Worm (Caenorhabditis elegans) whole organism, L2 larva: ENCODE results near the gene F32D8.2.
A peak's percentile ranks its signal among the peaks of the same experiment; 100 is the strongest.

Experiments
- C34F6.9 ChIP-seq: fragments of 150-350 bp; optimal IDR thresholded peaks from 2 replicates; lab custom pipeline; 2014; ENCODE audit warnings: missing biosample characterization, missing genetic modification characterization
- F13H6.1 ChIP-seq: sonication (generic microtip); optimal IDR thresholded peaks from 2 replicates; lab custom pipeline; 2016; ENCODE audit warnings: missing genetic modification characterization, missing compliant biosample characterization
- R02D3.7 ChIP-seq: fragments of 150-350 bp; optimal IDR thresholded peaks from 2 replicates; lab custom pipeline; 2014; ENCODE audit warnings: missing biosample characterization, missing genetic modification characterization
- Y55F3AM.14 ChIP-seq: fragments of 200-800 bp; sonication (Bioruptor generic); optimal IDR thresholded peaks from 2 replicates; lab custom pipeline; 2018; ENCODE audit warnings: mild to moderate bottlenecking, missing genetic modification characterization, missing compliant biosample characterization
- ZK546.5 ChIP-seq: sonication (generic microtip); optimal IDR thresholded peaks from 2 replicates; lab custom pipeline; 2017; ENCODE audit warnings: missing biosample characterization, missing genetic modification characterization
- alr-1 ChIP-seq: fragments of 150-350 bp; optimal IDR thresholded peaks from 2 replicates; lab custom pipeline; 2014; ENCODE audit warnings: missing biosample characterization, missing genetic modification characterization
- aly-2 ChIP-seq: fragments of 150-350 bp; optimal IDR thresholded peaks from 2 replicates; lab custom pipeline; 2014; ENCODE audit warnings: missing biosample characterization, missing genetic modification characterization
- blmp-1 ChIP-seq: sonication (generic microtip); optimal IDR thresholded peaks from 2 replicates; lab custom pipeline; 2017; ENCODE audit warnings: missing genetic modification characterization, mild to moderate bottlenecking, missing compliant biosample characterization, antibody characterized with exemption, moderate library complexity; ENCODE audit not compliant: insufficient read depth
- ceh-16 ChIP-seq: fragments of 150-350 bp; optimal IDR thresholded peaks from 2 replicates; lab custom pipeline; 2014; ENCODE audit warnings: missing biosample characterization, missing genetic modification characterization
- ceh-82 ChIP-seq: fragments of 150-350 bp; optimal IDR thresholded peaks from 2 replicates; lab custom pipeline; 2014; ENCODE audit warnings: missing biosample characterization, missing genetic modification characterization
- crh-2 ChIP-seq: sonication (generic microtip); optimal IDR thresholded peaks from 2 replicates; lab custom pipeline; 2017; ENCODE audit warnings: missing biosample characterization, missing genetic modification characterization
- dmd-4 ChIP-seq: sonication (generic microtip); optimal IDR thresholded peaks from 2 replicates; lab custom pipeline; 2017; ENCODE audit warnings: missing biosample characterization, missing genetic modification characterization
- egl-27 ChIP-seq: sonication (generic microtip); optimal IDR thresholded peaks from 3 replicates; lab custom pipeline; 2017; ENCODE audit warnings: missing biosample characterization, missing genetic modification reagents, missing genetic modification characterization
- elt-3 ChIP-seq: sonication (generic microtip); optimal IDR thresholded peaks from 2 replicates; lab custom pipeline; 2017; ENCODE audit warnings: missing biosample characterization, missing genetic modification characterization
- fos-1 ChIP-seq: fragments of 150-350 bp; optimal IDR thresholded peaks from 2 replicates; lab custom pipeline; 2014; ENCODE audit warnings: missing biosample characterization, missing genetic modification characterization
- gmeb-1 ChIP-seq: fragments of 150-350 bp; optimal IDR thresholded peaks from 2 replicates; lab custom pipeline; 2014; ENCODE audit warnings: missing biosample characterization, missing genetic modification characterization
- lin-11 ChIP-seq: fragments of 150-350 bp; sonication (generic microtip); optimal IDR thresholded peaks from 2 replicates; lab custom pipeline; 2014; ENCODE audit warnings: missing biosample characterization, missing genetic modification characterization, inconsistent platforms, mixed read lengths
- lin-13 ChIP-seq: fragments of 150-350 bp; optimal IDR thresholded peaks from 2 replicates; lab custom pipeline; 2014; ENCODE audit warnings: missing biosample characterization, missing genetic modification reagents, missing genetic modification characterization
- lin-39 ChIP-seq: fragments of 150-350 bp; optimal IDR thresholded peaks from 2 replicates; lab custom pipeline; 2014; ENCODE audit warnings: missing biosample characterization, missing genetic modification reagents, missing genetic modification characterization
- lsy-2 ChIP-seq, 2 experiments: fragments of 150-350 bp in 1 of 2; sonication (generic microtip) in 1 of 2; optimal IDR thresholded peaks; 2 replicates each; lab custom pipeline; 2014 to 2017; ENCODE audit warnings: missing biosample characterization in 2 of 2, missing genetic modification characterization in 2 of 2
- mab-5 ChIP-seq: fragments of 150-350 bp; optimal IDR thresholded peaks from 2 replicates; lab custom pipeline; 2014; ENCODE audit warnings: missing biosample characterization, missing genetic modification characterization
- mdl-1 ChIP-seq, 2 experiments: fragments of 150-350 bp in 1 of 2; sonication (generic microtip) in 1 of 2; optimal IDR thresholded peaks; 2 replicates each; lab custom pipeline; 2017; ENCODE audit warnings: missing biosample characterization in 2 of 2, missing genetic modification characterization in 2 of 2
- nhr-10 ChIP-seq: sonication (generic microtip); optimal IDR thresholded peaks from 2 replicates; lab custom pipeline; 2017; ENCODE audit warnings: missing biosample characterization, missing genetic modification characterization
- nhr-12 ChIP-seq: fragments of 150-350 bp; optimal IDR thresholded peaks from 2 replicates; lab custom pipeline; 2014; ENCODE audit warnings: missing biosample characterization, missing genetic modification characterization
- nhr-129 ChIP-seq: fragments of 150-350 bp; optimal IDR thresholded peaks from 2 replicates; lab custom pipeline; 2014; ENCODE audit warnings: missing biosample characterization, missing genetic modification characterization
- nhr-21 ChIP-seq: fragments of 150-350 bp; optimal IDR thresholded peaks from 2 replicates; lab custom pipeline; 2014; ENCODE audit warnings: missing biosample characterization, missing genetic modification characterization
- nhr-23 ChIP-seq: fragments of 150-350 bp; optimal IDR thresholded peaks from 2 replicates; lab custom pipeline; 2014; ENCODE audit warnings: missing biosample characterization, missing genetic modification reagents, missing genetic modification characterization
- nhr-25 ChIP-seq: fragments of 150-350 bp; sonication (generic microtip); optimal IDR thresholded peaks from 3 replicates; lab custom pipeline; 2014; ENCODE audit warnings: missing biosample characterization, missing genetic modification characterization
- nhr-6 ChIP-seq: fragments of 150-350 bp; optimal IDR thresholded peaks from 2 replicates; lab custom pipeline; 2014; ENCODE audit warnings: missing biosample characterization, missing genetic modification characterization
- nhr-77 ChIP-seq: fragments of 150-350 bp; optimal IDR thresholded peaks from 2 replicates; lab custom pipeline; 2014; ENCODE audit warnings: missing biosample characterization, missing genetic modification characterization
- peb-1 ChIP-seq: fragments of 150-350 bp; optimal IDR thresholded peaks from 2 replicates; lab custom pipeline; 2014; ENCODE audit warnings: missing biosample characterization, missing genetic modification characterization
- sem-4 ChIP-seq: fragments of 150-350 bp; optimal IDR thresholded peaks from 2 replicates; lab custom pipeline; 2014; ENCODE audit warnings: missing biosample characterization, missing genetic modification reagents, missing genetic modification characterization
- sma-3 ChIP-seq: sonication (generic microtip); optimal IDR thresholded peaks from 2 replicates; lab custom pipeline; 2016; ENCODE audit warnings: missing genetic modification reagents, missing genetic modification characterization, missing compliant biosample characterization
- sma-9 ChIP-seq, 2 experiments: fragments of 150-350 bp in 1 of 2; sonication (generic microtip) in 1 of 2; optimal IDR thresholded peaks; 2 replicates each; lab custom pipeline; 2014 to 2016; ENCODE audit warnings: missing genetic modification characterization in 2 of 2, mild to moderate bottlenecking in 1 of 2, missing biosample characterization in 1 of 2, missing compliant biosample characterization in 1 of 2, missing genetic modification reagents in 1 of 2, moderate library complexity in 1 of 2
- snpc-4 ChIP-seq: fragments of 150-350 bp; optimal IDR thresholded peaks from 2 replicates; lab custom pipeline; 2014; ENCODE audit warnings: missing biosample characterization, missing genetic modification characterization
- unc-39 ChIP-seq: fragments of 150-350 bp; optimal IDR thresholded peaks from 2 replicates; lab custom pipeline; 2014; ENCODE audit warnings: missing biosample characterization, missing genetic modification characterization
- unc-55 ChIP-seq: fragments of 150-350 bp; sonication (generic microtip); optimal IDR thresholded peaks from 3 replicates; lab custom pipeline; 2014; ENCODE audit warnings: missing biosample characterization, missing genetic modification reagents, missing genetic modification characterization
- unc-62 ChIP-seq: fragments of 150-350 bp; optimal IDR thresholded peaks from 2 replicates; lab custom pipeline; 2014; ENCODE audit warnings: missing biosample characterization, missing genetic modification reagents, missing genetic modification characterization
- ztf-1 ChIP-seq: fragments of 200-800 bp; sonication (Bioruptor generic); conservative IDR thresholded peaks from 2 replicates; pipeline ENCODE4 v1.3.6; 2022; ENCODE audit warnings: missing genetic modification characterization, missing compliant biosample characterization
- ztf-11 ChIP-seq: sonication (generic microtip); optimal IDR thresholded peaks from 2 replicates; lab custom pipeline; 2017; ENCODE audit warnings: missing biosample characterization, missing genetic modification characterization
- ztf-4 ChIP-seq: fragments of 150-350 bp; optimal IDR thresholded peaks from 2 replicates; lab custom pipeline; 2014; ENCODE audit warnings: missing biosample characterization, missing genetic modification characterization

Gene F32D8.2

ce11 chrV:10866340-10866739 is 17.2 kb upstream of the F32D8.2 start:
- peak; percentile 30 for TF ChIP-seq Y55F3AM.14 (GFP tag; lab: Kevin White, UChicago)

ce11 chrV:10867586-10867985 is 16.0 kb upstream of the F32D8.2 start:
- peak; percentile 9 for TF ChIP-seq sma-3 (GFP tag; lab: Kevin White, UChicago)
- no peak for TF ChIP-seq unc-62 (GFP tag; lab: Kevin White, UChicago)
- no peak for TF ChIP-seq nhr-10
- TF ChIP-seq lsy-2 (tag; optimal IDR thresholded peaks at IDR 0.05; lab: Kevin White, UChicago) = peak in 1 of 2 experiments; percentile 48
- TF ChIP-seq peb-1 = no peak
- TF ChIP-seq nhr-77 (tag; lab: Kevin White, UChicago) = no peak
- TF ChIP-seq gmeb-1 (tag; lab: Kevin White, UChicago) = no peak
- TF ChIP-seq lin-39 (tag; lab: Kevin White, UChicago) = no peak
- no peak for TF ChIP-seq elt-3 (tag; lab: Kevin White, UChicago)
- no peak for TF ChIP-seq ztf-1 (GFP tag; lab: Robert Waterston, UW)
- TF ChIP-seq alr-1 = no peak
- peak; percentile 8 for TF ChIP-seq F13H6.1 (tag; lab: Kevin White, UChicago)
- TF ChIP-seq R02D3.7 (tag; lab: Kevin White, UChicago) = no peak
- peak; percentile 19 for TF ChIP-seq unc-55 (GFP tag; lab: Kevin White, UChicago)
- no peak for TF ChIP-seq dmd-4 (tag; lab: Kevin White, UChicago)
- TF ChIP-seq lin-13 = no peak
- TF ChIP-seq nhr-6 (tag; lab: Kevin White, UChicago) = no peak
- TF ChIP-seq sma-9 (GFP tag; optimal IDR thresholded peaks at IDR 0.05; lab: Kevin White, UChicago) = peak; percentile 75
- TF ChIP-seq sma-9 (tag; optimal IDR thresholded peaks at IDR 0.05; lab: Kevin White, UChicago) = no peak
- TF ChIP-seq Y55F3AM.14 (GFP tag; lab: Kevin White, UChicago) = peak; percentile 70
- no peak for TF ChIP-seq ceh-82 (tag; lab: Kevin White, UChicago)
- TF ChIP-seq snpc-4 (tag; lab: Kevin White, UChicago) = no peak
- TF ChIP-seq sem-4 (tag; lab: Kevin White, UChicago) = peak; percentile 0
- no peak for TF ChIP-seq nhr-12 (tag; lab: Kevin White, UChicago)
- TF ChIP-seq ztf-4 (tag; lab: Kevin White, UChicago) = peak; percentile 7
- TF ChIP-seq nhr-21 (tag; lab: Kevin White, UChicago) = peak; percentile 39
- TF ChIP-seq nhr-129 (tag; lab: Kevin White, UChicago) = peak; percentile 45
- TF ChIP-seq nhr-23 (tag; lab: Kevin White, UChicago) = no peak
- TF ChIP-seq mdl-1 (tag; optimal IDR thresholded peaks at IDR 0.05; lab: Kevin White, UChicago) = peak; percentile 19 to 40
- TF ChIP-seq C34F6.9 (tag; lab: Kevin White, UChicago) = peak; percentile 51
- no peak for TF ChIP-seq egl-27
- TF ChIP-seq ceh-16 = no peak
- peak; percentile 78 for TF ChIP-seq blmp-1
- no peak for TF ChIP-seq aly-2 (tag; lab: Kevin White, UChicago)
- TF ChIP-seq mab-5 (tag; lab: Kevin White, UChicago) = no peak
- TF ChIP-seq ZK546.5 (tag; lab: Kevin White, UChicago) = no peak
- peak; percentile 32 for TF ChIP-seq fos-1 (tag; lab: Kevin White, UChicago)
- TF ChIP-seq unc-39 = no peak
- TF ChIP-seq lin-11 = no peak
- peak; percentile 35 for TF ChIP-seq nhr-25
- TF ChIP-seq crh-2 (tag; lab: Kevin White, UChicago) = peak; percentile 92
- TF ChIP-seq ztf-11 = no peak

ce11 chrV:10870050-10870449 is 13.5 kb upstream of the F32D8.2 start:
- peak; percentile 8 for TF ChIP-seq sma-9 (GFP tag; optimal IDR thresholded peaks at IDR 0.05; lab: Kevin White, UChicago)
- no peak for TF ChIP-seq sma-9 (tag; optimal IDR thresholded peaks at IDR 0.05; lab: Kevin White, UChicago)
- TF ChIP-seq blmp-1 = no peak
- TF ChIP-seq fos-1 (tag; lab: Kevin White, UChicago) = peak; percentile 24
- TF ChIP-seq crh-2 (tag; lab: Kevin White, UChicago) = no peak
- TF ChIP-seq nhr-129 (tag; lab: Kevin White, UChicago) = peak; percentile 64
- TF ChIP-seq, all 48 proteins: peak for 3
